Worm (Caenorhabditis elegans): ENCODE results near the gene C04A11.1.
A peak's percentile ranks its signal among the peaks of the same experiment; 100 is the strongest.

The C04A11.1 gene

ce11 chrX:13632245-13632644 lies 28.1 kb upstream of the C04A11.1 start:
- no peak for TF ChIP-seq Y5F2A.4 (GFP tag; optimal IDR thresholded peaks at IDR 0.05)
- TF ChIP-seq aha-1 (tag), result peak; percentile 14
- no peak for TF ChIP-seq nhr-48 (tag; optimal IDR thresholded peaks at IDR 0.05)
- peak; percentile 27; the same call in 1 of the 2 replicates for TF ChIP-seq hmg-1.1 (GFP tag; IDR thresholded peaks at IDR 0.05)
- no peak for TF ChIP-seq set-16 (GFP tag; IDR thresholded peaks at IDR 0.05)

- TF ChIP-seq nhr-42 (GFP tag; IDR thresholded peaks at IDR 0.05), result no peak
- TF ChIP-seq daf-8 (GFP tag; IDR thresholded peaks at IDR 0.05), result no peak
- no peak for TF ChIP-seq lin-39 (tag; optimal IDR thresholded peaks at IDR 0.05)
- TF ChIP-seq hlh-11 (tag; optimal IDR thresholded peaks at IDR 0.05), result no peak
- no peak for TF ChIP-seq F10B5.3 (tag; optimal IDR thresholded peaks at IDR 0.05)
- no peak for TF ChIP-seq unc-130 (GFP tag; optimal IDR thresholded peaks at IDR 0.05)
- TF ChIP-seq ztf-7 (tag; optimal IDR thresholded peaks at IDR 0.05), result no peak
- no peak for TF ChIP-seq aly-2 (tag; optimal IDR thresholded peaks at IDR 0.05)
- TF ChIP-seq Y75B8A.6 (GFP tag; IDR thresholded peaks at IDR 0.05), result no peak
- no peak for TF ChIP-seq ZK546.5 (tag; optimal IDR thresholded peaks at IDR 0.05)
- TF ChIP-seq pha-4 (GFP tag; IDR thresholded peaks at IDR 0.05), result no peak
- TF ChIP-seq pha-4 (tag; optimal IDR thresholded peaks at IDR 0.05), result no peak
- TF ChIP-seq lir-3 (tag; optimal IDR thresholded peaks at IDR 0.05), result no peak
- TF ChIP-seq nhr-102 (tag; optimal IDR thresholded peaks at IDR 0.05), result no peak
- TF ChIP-seq fkh-10 (GFP tag; optimal IDR thresholded peaks at IDR 0.05), result no peak
- TF ChIP-seq hmg-1.1 (GFP tag; IDR thresholded peaks at IDR 0.05), result no peak
- TF ChIP-seq ceh-44 (GFP tag; IDR thresholded peaks at IDR 0.05), result no peak
Observed at ce11 chrX:13633032-13633431, 27.3 kb upstream of the C04A11.1 start.

ce11 chrX:13633876-13634479 lies 26.3 kb upstream of the C04A11.1 start:
- no peak for TF ChIP-seq dmd-8 (GFP tag; IDR thresholded peaks at IDR 0.05)
- TF ChIP-seq fkh-10 (GFP tag; optimal IDR thresholded peaks at IDR 0.05), result peak; percentile 42
- peak; percentile 32 for TF ChIP-seq ces-1 (GFP tag; optimal IDR thresholded peaks at IDR 0.05)
- peak; percentile 18 for TF ChIP-seq nhr-11 (tag; optimal IDR thresholded peaks at IDR 0.05)

- TF ChIP-seq lin-15B (tag; optimal IDR thresholded peaks at IDR 0.05) (no peak), daf-19 (GFP tag; conservative IDR thresholded peaks at IDR 0.05) (no peak), hmg-1.1 (GFP tag; IDR thresholded peaks at IDR 0.05) (no peak), dmd-8 (GFP tag; IDR thresholded peaks at IDR 0.05) (no peak), nhr-6 (tag; optimal IDR thresholded peaks at IDR 0.05) (no peak), dmd-9 (GFP tag; IDR thresholded peaks at IDR 0.05) (no peak), Y48G9A.11 (GFP tag; IDR thresholded peaks at IDR 0.05) (no peak), lim-7 (GFP tag; IDR thresholded peaks at IDR 0.05) (no peak), lin-39 (tag; optimal IDR thresholded peaks at IDR 0.05) (no peak), mdl-1 (tag; optimal IDR thresholded peaks at IDR 0.05) (no peak), unc-130 (GFP tag; optimal IDR thresholded peaks at IDR 0.05) (no peak), spr-1 (tag; optimal IDR thresholded peaks at IDR 0.05) (no peak), hlh-11 (tag; optimal IDR thresholded peaks at IDR 0.05) (no peak), ceh-62 (tag; optimal IDR thresholded peaks at IDR 0.05) (no peak), Y5F2A.4 (GFP tag; optimal IDR thresholded peaks at IDR 0.05) (no peak), vab-7 (GFP tag; IDR thresholded peaks at IDR 0.05) (no peak), mdt-29 (GFP tag; IDR thresholded peaks at IDR 0.05) (no peak), madf-5 (GFP tag; IDR thresholded peaks at IDR 0.05) (no peak)
Observed at ce11 chrX:13637526-13637925, 22.8 kb upstream of the C04A11.1 start.

All from whole organism, L4 larva.